Worm (Caenorhabditis elegans): ENCODE results near the gene F54C4.4.

F54C4.4 gene

DNA sequence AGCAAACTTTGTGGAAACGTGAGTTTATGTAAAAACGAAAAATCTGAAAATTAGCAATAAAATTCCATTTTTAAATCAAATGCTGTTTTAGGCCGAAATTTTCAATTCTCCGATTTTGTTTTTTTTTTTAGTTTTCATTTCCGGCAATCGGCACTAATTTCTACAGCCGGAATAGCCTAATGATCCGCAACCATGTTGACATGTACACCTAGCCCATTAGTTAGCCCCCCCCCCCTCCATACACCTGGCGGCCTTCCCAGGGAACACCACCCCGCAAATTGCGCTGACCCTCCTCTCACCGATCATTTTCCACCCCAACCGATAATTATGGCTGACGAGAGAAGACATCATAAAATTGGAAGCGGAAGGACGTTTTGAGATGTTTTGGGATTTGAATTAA is 47.7 kb downstream of the F54C4.4 start:
- TF ChIP-seq zfh-2 (GFP tag; conservative IDR thresholded peaks at IDR 0.05) (peak; percentile 36; the same call in 1 of the 2 replicates), zim-3 (tag; optimal IDR thresholded peaks at IDR 0.05) (no peak)

ce11 chrIII:38117-38516 is 49.1 kb downstream of the F54C4.4 start, which contains the start of gene clp-10:
TSS of gene clp-10 (minus strand) at chrIII:38217.
- no peak for TF ChIP-seq B0336.3 (GFP tag; IDR thresholded peaks at IDR 0.05)
- TF ChIP-seq ceh-100 (GFP tag; IDR thresholded peaks at IDR 0.05) = no peak
- no peak for TF ChIP-seq madf-6 (GFP tag; IDR thresholded peaks at IDR 0.05)
